Worm (Caenorhabditis elegans): Measurements from ENCODE around the gene hacd-1.

The hacd-1 gene

DNA sequence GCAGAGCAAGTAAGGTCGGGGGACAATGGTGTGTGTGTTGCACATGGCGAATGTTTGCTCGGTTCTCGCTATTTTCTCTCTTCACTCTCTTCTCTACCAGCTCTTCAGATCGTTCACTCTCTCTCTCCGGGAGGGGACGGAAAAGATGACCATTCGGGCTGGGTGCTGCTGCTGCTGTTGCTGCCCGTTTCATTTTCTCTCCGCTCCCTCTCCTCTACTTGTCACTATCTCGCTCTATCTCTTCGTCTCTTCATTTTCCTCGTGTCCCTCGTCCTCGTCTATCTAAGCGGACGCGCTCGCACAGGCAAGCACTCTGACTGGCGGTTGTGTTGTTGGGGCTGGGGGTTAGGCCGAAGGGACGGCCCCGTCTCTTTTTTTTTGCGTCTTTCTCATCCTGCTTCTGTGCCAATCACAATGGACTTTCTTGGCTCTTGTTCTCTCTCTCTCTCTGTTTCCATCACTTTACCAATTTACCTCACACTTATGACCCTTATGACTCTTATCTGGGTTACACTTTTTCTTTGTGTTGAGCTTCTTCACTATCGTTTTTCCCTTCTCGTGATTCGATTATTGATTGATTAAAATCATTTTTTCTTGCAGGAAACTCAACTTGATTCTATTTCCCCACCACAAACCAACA lies 14.4 kb downstream of the hacd-1 start, which contains the start of the genes F53E2.2 and unc-60 (continued):
- TF ChIP-seq nfya-2 (GFP tag; IDR thresholded peaks at IDR 0.05) (no peak), F10E7.11 (tag; optimal IDR thresholded peaks at IDR 0.05) (no peak), nfyb-1 (GFP tag; IDR thresholded peaks at IDR 0.05) (peak; percentile 51; the same call in 1 of the 2 replicates), ztf-6 (GFP tag; IDR thresholded peaks at IDR 0.05) (no peak), madf-10 (tag; optimal IDR thresholded peaks at IDR 0.05) (peak; percentile 29), aptf-3 (GFP tag; IDR thresholded peaks at IDR 0.05) (no peak), lin-54 (GFP tag; optimal IDR thresholded peaks at IDR 0.05) (no peak), bed-2 (GFP tag; IDR thresholded peaks at IDR 0.05) (no peak), somi-1 (GFP tag; optimal IDR thresholded peaks at IDR 0.05) (no peak), ekl-4 (GFP tag; IDR thresholded peaks at IDR 0.05) (peak; percentile 15; the same call in 1 of the 2 replicates), ceh-40 (GFP tag; IDR thresholded peaks at IDR 0.05) (0 out of 2 replicates have a peak, but pooled peaks have one; percentile 36), ZK185.1 (tag; optimal IDR thresholded peaks at IDR 0.05; ENCODE audit: poor library complexity, severe bottlenecking) (peak; percentile 67), ztf-28 (GFP tag; IDR thresholded peaks at IDR 0.05) (no peak)

DNA sequence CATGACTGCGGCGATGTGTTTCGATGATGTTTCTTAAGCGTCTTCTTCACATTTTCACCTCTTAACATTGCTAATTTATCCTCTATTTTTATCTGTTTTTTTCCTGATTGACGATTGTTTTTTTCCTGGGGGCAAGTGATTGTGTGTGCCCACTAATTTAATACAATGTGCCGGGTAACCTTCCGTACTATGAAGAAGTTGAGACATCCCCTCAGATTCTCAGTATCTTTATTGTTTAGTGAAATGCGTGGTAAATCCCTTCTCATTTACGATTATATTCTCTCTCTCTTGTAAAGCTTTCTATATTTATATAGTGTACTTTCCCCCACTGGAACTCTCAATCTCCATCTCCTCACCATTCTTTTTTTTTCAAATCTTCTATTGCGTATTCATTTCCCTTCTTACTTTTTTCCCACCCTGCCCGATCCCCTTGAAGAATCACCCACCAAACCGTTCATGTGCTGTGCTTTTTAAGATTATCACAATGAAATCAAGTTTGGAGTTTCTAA lies 16.2 kb downstream of the hacd-1 start:
- TF ChIP-seq lsl-1 (GFP tag; optimal IDR thresholded peaks at IDR 0.05) (no peak), F55B11.4 (tag; optimal IDR thresholded peaks at IDR 0.05; ENCODE audit: borderline replicate concordance, insufficient read depth) (no peak), dpff-1 (tag; optimal IDR thresholded peaks at IDR 0.05) (no peak), egl-44 (GFP tag; IDR thresholded peaks at IDR 0.05) (no peak), unc-130 (GFP tag; optimal IDR thresholded peaks at IDR 0.05) (no peak), nfya-2 (GFP tag; IDR thresholded peaks at IDR 0.05) (no peak), zfh-2 (GFP tag; conservative IDR thresholded peaks at IDR 0.05) (no peak), ztf-18 (tag; optimal IDR thresholded peaks at IDR 0.05) (peak; percentile 6), athp-1 (tag; optimal IDR thresholded peaks at IDR 0.05) (peak; percentile 71), snpc-4 (GFP tag; optimal IDR thresholded peaks at IDR 0.05) (no peak), snpc-4 (tag; optimal IDR thresholded peaks at IDR 0.05) (no peak), F39B2.1 (GFP tag; IDR thresholded peaks at IDR 0.05) (0 out of 2 replicates have a peak, but pooled peaks have one; percentile 2), tbx-9 (tag; optimal IDR thresholded peaks at IDR 0.05; ENCODE audit: borderline replicate concordance) (no peak), pbrm-1 (GFP tag; IDR thresholded peaks at IDR 0.05) (0 out of 2 replicates have a peak, but pooled peaks have one; percentile 11), dpl-1 (GFP tag; optimal IDR thresholded peaks at IDR 0.05) (no peak), snpc-3.4 (tag; optimal IDR thresholded peaks at IDR 0.05) (peak; percentile 63), F37B4.10 (GFP tag; IDR thresholded peaks at IDR 0.05) (no peak), lin-40 (tag; optimal IDR thresholded peaks at IDR 0.05) (no peak), rcor-1 (GFP tag; IDR thresholded peaks at IDR 0.05) (no peak), rpc-1 (optimal IDR thresholded peaks at IDR 0.05) (no peak), rpc-1 (tag; optimal IDR thresholded peaks at IDR 0.05) (no peak), F57C9.4 (tag; optimal IDR thresholded peaks at IDR 0.05) (no peak), attf-6 (GFP tag; IDR thresholded peaks at IDR 0.05) (0 out of 2 replicates have a peak, but pooled peaks have one; percentile 10), snpc-1.1 (tag; optimal IDR thresholded peaks at IDR 0.05; ENCODE audit: insufficient read depth) (no peak), C06A6.2 (GFP tag; conservative IDR thresholded peaks at IDR 0.05) (no peak), Y56A3A.18 (GFP tag; IDR thresholded peaks at IDR 0.05) (no peak; the same call in 1 of the 2 replicates), ekl-4 (GFP tag; IDR thresholded peaks at IDR 0.05) (peak; percentile 13; the same call in 1 of the 2 replicates), ZK185.1 (tag; optimal IDR thresholded peaks at IDR 0.05; ENCODE audit: poor library complexity, severe bottlenecking) (no peak), lin-35 (GFP tag; optimal IDR thresholded peaks at IDR 0.05) (peak in 1 of 3 experiments; percentile 26), hmg-1.2 (GFP tag; IDR thresholded peaks at IDR 0.05) (no peak), nhr-90 (tag; optimal IDR thresholded peaks at IDR 0.05) (no peak), him-1 (tag; optimal IDR thresholded peaks at IDR 0.05) (no peak), nhr-179 (tag; optimal IDR thresholded peaks at IDR 0.05) (no peak), Y79H2A.3 (GFP tag; conservative IDR thresholded peaks at IDR 0.05) (0 out of 2 replicates have a peak, but pooled peaks have one; percentile 8), F49E8.2 (tag; optimal IDR thresholded peaks at IDR 0.05; ENCODE audit: insufficient read depth) (peak; percentile 69), die-1 (tag; optimal IDR thresholded peaks at IDR 0.05) (no peak)

Data from whole organism, young adult.